Worm (Caenorhabditis elegans) whole organism, L4 larva: ENCODE measurements around the gene Y37D8A.2.
A peak's percentile ranks its signal among the peaks of the same experiment; 100 is the strongest.

Experiments
- F44E2.7 ChIP-seq: fragments of 200-800 bp; sonication (Bioruptor generic); IDR thresholded peaks from 2 replicates; pipeline ENCODE4 v2.1.2; 2022; ENCODE audit warnings: missing genetic modification characterization, missing compliant biosample characterization
- F49E8.2 ChIP-seq: sonication (generic microtip); optimal IDR thresholded peaks from 2 replicates; lab custom pipeline; 2016; ENCODE audit warnings: missing compliant biosample characterization, mild to moderate bottlenecking, missing genetic modification characterization, borderline replicate concordance
- T26A8.4 ChIP-seq: fragments of 200-800 bp; sonication (Bioruptor generic); IDR thresholded peaks from 2 replicates; pipeline ENCODE4 v1.3.6; 2022; ENCODE audit warnings: missing genetic modification characterization, missing compliant biosample characterization
- Y105C5A.15 ChIP-seq: fragments of 200-800 bp; sonication (Bioruptor generic); IDR thresholded peaks from 2 replicates; pipeline ENCODE4 v1.3.6; 2022; ENCODE audit warnings: missing genetic modification characterization, missing compliant biosample characterization
- Y5F2A.4 ChIP-seq: fragments of 200-800 bp; sonication (Bioruptor generic); optimal IDR thresholded peaks from 2 replicates; lab custom pipeline; 2018; ENCODE audit warnings: mild to moderate bottlenecking, missing genetic modification characterization, missing compliant biosample characterization
- Y75B8A.6 ChIP-seq: fragments of 200-800 bp; sonication (Bioruptor generic); IDR thresholded peaks from 2 replicates; pipeline ENCODE4 v1.3.6; 2022; ENCODE audit warnings: missing genetic modification reagents, missing genetic modification characterization, missing compliant biosample characterization
- ZK337.2 ChIP-seq: fragments of 200-800 bp; sonication (Bioruptor generic); IDR thresholded peaks from 2 replicates; pipeline ENCODE4 v1.3.6; 2022; ENCODE audit warnings: missing genetic modification reagents, missing genetic modification characterization, missing compliant biosample characterization
- ZK546.5 ChIP-seq, 2 experiments: sonication (generic microtip); optimal IDR thresholded peaks; 2 replicates each; lab custom pipeline; 2017; ENCODE audit warnings: missing biosample characterization in 2 of 2, missing genetic modification characterization in 2 of 2
- aha-1 ChIP-seq: fragments of 150-350 bp; peaks from one replicate; lab custom pipeline; 2014; ENCODE audit warnings: missing biosample characterization, missing genetic modification characterization
- aly-2 ChIP-seq: sonication (generic microtip); optimal IDR thresholded peaks from 2 replicates; lab custom pipeline; 2018; ENCODE audit warnings: missing biosample characterization, missing genetic modification characterization
- ama-1 ChIP-seq: fragments of 150-350 bp; optimal IDR thresholded peaks from 2 replicates; lab custom pipeline; 2014; ENCODE audit warnings: inconsistent platforms, mixed read lengths
- arid-1 ChIP-seq: fragments of 200-800 bp; sonication (Bioruptor generic); conservative IDR thresholded peaks from 2 replicates; pipeline ENCODE4 v1.3.6; 2022; ENCODE audit warnings: missing genetic modification reagents, missing genetic modification characterization, missing compliant biosample characterization
- ceh-20 ChIP-seq: fragments of 200-800 bp; sonication (Bioruptor generic); IDR thresholded peaks from 2 replicates; pipeline ENCODE4 v1.3.6; 2022; ENCODE audit warnings: missing genetic modification reagents, missing genetic modification characterization, missing compliant biosample characterization
- ceh-28 ChIP-seq: fragments of 150-350 bp; optimal IDR thresholded peaks from 2 replicates; lab custom pipeline; 2014; ENCODE audit warnings: missing biosample characterization, missing genetic modification reagents, missing genetic modification characterization
- ceh-44 ChIP-seq: fragments of 200-800 bp; sonication (Bioruptor generic); IDR thresholded peaks from 2 replicates; pipeline ENCODE4 v1.3.6; 2022; ENCODE audit warnings: missing genetic modification reagents, missing genetic modification characterization, missing compliant biosample characterization
- ceh-82 ChIP-seq: sonication (generic microtip); optimal IDR thresholded peaks from 2 replicates; lab custom pipeline; 2017; ENCODE audit warnings: missing biosample characterization, missing genetic modification characterization
- ces-1 ChIP-seq: fragments of 150-350 bp; sonication (generic microtip); optimal IDR thresholded peaks from 4 replicates; lab custom pipeline; 2014; ENCODE audit warnings: missing biosample characterization, missing genetic modification reagents, missing genetic modification characterization
- ctbp-1 ChIP-seq: fragments of 200-800 bp; sonication (Bioruptor generic); IDR thresholded peaks from 2 replicates; pipeline ENCODE4 v1.3.6; 2022; ENCODE audit warnings: missing genetic modification reagents, missing genetic modification characterization, missing compliant biosample characterization
- daf-8 ChIP-seq: fragments of 200-800 bp; sonication (Bioruptor generic); IDR thresholded peaks from 2 replicates; pipeline ENCODE4 v1.3.6; 2022; ENCODE audit warnings: missing genetic modification characterization, missing compliant biosample characterization
- dmd-6 ChIP-seq: fragments of 200-800 bp; sonication (Bioruptor generic); IDR thresholded peaks from 2 replicates; pipeline ENCODE4 v1.3.6; 2022; ENCODE audit warnings: missing genetic modification reagents, missing genetic modification characterization, missing compliant biosample characterization
- dmd-8 ChIP-seq: fragments of 200-800 bp; sonication (Bioruptor generic); IDR thresholded peaks from 2 replicates; pipeline ENCODE4 v1.3.6; 2022; ENCODE audit warnings: missing genetic modification characterization, missing compliant biosample characterization
- dmd-9 ChIP-seq: fragments of 200-800 bp; sonication (Bioruptor generic); IDR thresholded peaks from 2 replicates; pipeline ENCODE4 v1.3.6; 2022; ENCODE audit warnings: missing genetic modification reagents, missing genetic modification characterization, missing compliant biosample characterization
- dpl-1 ChIP-seq: fragments of 150-350 bp; optimal IDR thresholded peaks from 2 replicates; lab custom pipeline; 2014; ENCODE audit warnings: missing biosample characterization, missing genetic modification reagents, missing genetic modification characterization
- dve-1 ChIP-seq: sonication (generic microtip); optimal IDR thresholded peaks from 2 replicates; lab custom pipeline; 2017; ENCODE audit warnings: antibody characterized with exemption, mild to moderate bottlenecking, missing genetic modification characterization, missing compliant biosample characterization; ENCODE audit not compliant: insufficient read depth
- egl-27 ChIP-seq: sonication (generic microtip); optimal IDR thresholded peaks from 3 replicates; lab custom pipeline; 2017; ENCODE audit warnings: missing biosample characterization, missing genetic modification reagents, missing genetic modification characterization
- egl-43 ChIP-seq: fragments of 200-800 bp; sonication (Bioruptor generic); IDR thresholded peaks from 2 replicates; pipeline ENCODE4 v1.3.6; 2022; ENCODE audit warnings: missing genetic modification reagents, missing genetic modification characterization, missing compliant biosample characterization
- gei-8 ChIP-seq: fragments of 200-800 bp; sonication (Bioruptor generic); optimal IDR thresholded peaks from 2 replicates; lab custom pipeline; 2018; ENCODE audit warnings: mild to moderate bottlenecking, missing genetic modification characterization, missing compliant biosample characterization
- hlh-11 ChIP-seq: fragments of 200-800 bp; sonication (Bioruptor generic); optimal IDR thresholded peaks from 2 replicates; lab custom pipeline; 2018; ENCODE audit warnings: mild to moderate bottlenecking, missing genetic modification characterization, missing compliant biosample characterization
- hlh-30 ChIP-seq: sonication (generic microtip); optimal IDR thresholded peaks from 2 replicates; lab custom pipeline; 2017; ENCODE audit warnings: antibody characterized with exemption, mild to moderate bottlenecking, missing genetic modification characterization, missing compliant biosample characterization; ENCODE audit not compliant: insufficient read depth
- hmg-1.1 ChIP-seq: fragments of 200-800 bp; sonication (Bioruptor generic); IDR thresholded peaks from 2 replicates; pipeline ENCODE4 v1.3.6; 2022; ENCODE audit warnings: missing genetic modification reagents, missing genetic modification characterization, missing compliant biosample characterization
- lin-1 ChIP-seq: fragments of 200-800 bp; sonication (Bioruptor generic); IDR thresholded peaks from 2 replicates; pipeline ENCODE4 v1.3.6; 2022; ENCODE audit warnings: missing genetic modification reagents, missing genetic modification characterization, missing compliant biosample characterization
- lin-13 ChIP-seq: fragments of 150-350 bp; optimal IDR thresholded peaks from 2 replicates; lab custom pipeline; 2014; ENCODE audit warnings: missing biosample characterization, missing genetic modification reagents, missing genetic modification characterization
- lin-15B ChIP-seq: fragments of 150-350 bp; sonication (generic microtip); optimal IDR thresholded peaks from 3 replicates; lab custom pipeline; 2014; ENCODE audit warnings: missing biosample characterization, missing genetic modification characterization
- lir-3 ChIP-seq: sonication (generic microtip); optimal IDR thresholded peaks from 2 replicates; lab custom pipeline; 2016; ENCODE audit warnings: mild to moderate bottlenecking, missing genetic modification characterization, missing compliant biosample characterization
- mdt-29 ChIP-seq: fragments of 200-800 bp; sonication (Bioruptor generic); IDR thresholded peaks from 2 replicates; pipeline ENCODE4 v1.3.6; 2022; ENCODE audit warnings: missing genetic modification reagents, missing genetic modification characterization, missing compliant biosample characterization
- mes-2 ChIP-seq: sonication (generic microtip); optimal IDR thresholded peaks from 2 replicates; lab custom pipeline; 2016; ENCODE audit warnings: missing genotype, mild to moderate bottlenecking, missing genetic modification characterization, missing compliant biosample characterization; ENCODE audit not compliant: poor library complexity, severe bottlenecking
- nhr-102 ChIP-seq: sonication (generic microtip); optimal IDR thresholded peaks from 2 replicates; lab custom pipeline; 2016; ENCODE audit warnings: mild to moderate bottlenecking, missing genetic modification characterization, moderate library complexity, missing compliant biosample characterization
- nhr-111 ChIP-seq: fragments of 200-800 bp; sonication (Bioruptor generic); optimal IDR thresholded peaks from 2 replicates; lab custom pipeline; 2018; ENCODE audit warnings: mild to moderate bottlenecking, missing genetic modification characterization, missing compliant biosample characterization
- nhr-28 ChIP-seq: fragments of 150-350 bp; optimal IDR thresholded peaks from 2 replicates; lab custom pipeline; 2014; ENCODE audit warnings: missing biosample characterization, missing genetic modification characterization
- nhr-41 ChIP-seq: fragments of 200-800 bp; sonication (Bioruptor generic); IDR thresholded peaks from 2 replicates; pipeline ENCODE4 v1.3.6; 2022; ENCODE audit warnings: missing genetic modification reagents, missing genetic modification characterization, missing compliant biosample characterization
- nhr-48 ChIP-seq: sonication (generic microtip); optimal IDR thresholded peaks from 2 replicates; lab custom pipeline; 2016; ENCODE audit warnings: mild to moderate bottlenecking, missing genetic modification characterization, missing compliant biosample characterization
- nhr-6 ChIP-seq: fragments of 150-350 bp; optimal IDR thresholded peaks from 2 replicates; lab custom pipeline; 2014; ENCODE audit warnings: missing biosample characterization, missing genetic modification characterization
- pha-4 ChIP-seq, 2 experiments: fragments of 150-350 bp in 1 of 2; fragments of 200-800 bp in 1 of 2; sonication (Bioruptor generic) in 1 of 2; IDR thresholded peaks in 1 of 2; optimal IDR thresholded peaks in 1 of 2; 2 replicates each; pipeline versions ENCODE4 v1.3.6 to Lab custom; 2014 to 2022; ENCODE audit warnings: missing genetic modification characterization in 2 of 2, missing genetic modification reagents in 2 of 2, missing biosample characterization in 1 of 2, missing compliant biosample characterization in 1 of 2
- rbr-2 ChIP-seq: sonication (generic microtip); optimal IDR thresholded peaks from 2 replicates; lab custom pipeline; 2016; ENCODE audit warnings: missing genotype, missing genetic modification characterization, missing compliant biosample characterization
- snpc-1.2 ChIP-seq: fragments of 200-800 bp; sonication (Bioruptor generic); IDR thresholded peaks from 2 replicates; pipeline ENCODE4 v1.3.6; 2022; ENCODE audit warnings: missing genetic modification reagents, missing genetic modification characterization, missing compliant biosample characterization
- snpc-4 ChIP-seq: fragments of 150-350 bp; optimal IDR thresholded peaks from 2 replicates; lab custom pipeline; 2014; ENCODE audit warnings: missing biosample characterization, missing genetic modification characterization
- spr-1 ChIP-seq: sonication (generic microtip); optimal IDR thresholded peaks from 2 replicates; lab custom pipeline; 2016; ENCODE audit warnings: mild to moderate bottlenecking, missing genetic modification characterization, missing compliant biosample characterization
- tra-1 ChIP-seq: fragments of 200-800 bp; sonication (Bioruptor generic); IDR thresholded peaks from 2 replicates; pipeline ENCODE4 v1.3.6; 2022; ENCODE audit warnings: missing genetic modification reagents, missing genetic modification characterization, missing compliant biosample characterization
- unc-39 ChIP-seq: sonication (generic microtip); optimal IDR thresholded peaks from 2 replicates; lab custom pipeline; 2017; ENCODE audit warnings: missing biosample characterization, missing genetic modification characterization
- vab-7 ChIP-seq: fragments of 200-800 bp; sonication (Bioruptor generic); IDR thresholded peaks from 2 replicates; pipeline ENCODE4 v1.3.6; 2022; ENCODE audit warnings: missing genetic modification reagents, missing genetic modification characterization, missing compliant biosample characterization
- zip-11 ChIP-seq: fragments of 200-800 bp; sonication (Bioruptor generic); IDR thresholded peaks from 2 replicates; pipeline ENCODE4 v1.3.6; 2022; ENCODE audit warnings: missing genetic modification characterization, missing compliant biosample characterization
- zip-2 ChIP-seq: fragments of 150-350 bp; optimal IDR thresholded peaks from 2 replicates; lab custom pipeline; 2014; ENCODE audit warnings: missing biosample characterization, missing genetic modification characterization

Y37D8A.2 gene

DNA sequence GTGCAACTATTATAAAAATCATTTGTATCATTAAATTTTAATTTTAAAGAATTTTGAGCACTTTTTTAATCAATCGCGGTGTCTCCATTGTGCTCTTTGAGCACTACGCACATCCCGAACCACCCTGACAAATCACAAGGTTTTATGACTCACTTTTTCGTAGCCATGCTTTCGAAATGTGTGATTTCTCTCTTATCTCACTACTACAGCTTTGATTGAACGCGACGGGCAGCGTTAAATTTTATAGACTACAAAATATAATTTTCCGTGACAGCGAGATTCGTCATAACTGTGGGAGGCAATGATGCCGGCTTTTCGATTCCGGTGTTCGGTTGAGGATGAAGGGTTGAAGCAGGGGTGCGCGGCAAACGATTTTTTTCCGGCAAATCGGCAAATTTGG, 29.7 kb downstream of the Y37D8A.2 start:
- TF ChIP-seq lin-1 (no peak), T26A8.4 (GFP tag; lab: Robert Waterston, UW) (no peak), dmd-8 (no peak), ceh-82 (tag; lab: Kevin White, UChicago) (no peak), egl-43 (GFP tag; lab: Robert Waterston, UW) (no peak), egl-27 (tag; lab: Kevin White, UChicago) (no peak), lin-13 (GFP tag; lab: Kevin White, UChicago) (no peak), hlh-30 (tag; lab: Kevin White, UChicago) (peak; percentile 47), lin-15B (tag; lab: Kevin White, UChicago) (no peak), dmd-6 (GFP tag; lab: Robert Waterston, UW) (peak; percentile 88), F44E2.7 (GFP tag; lab: Robert Waterston, UW) (no peak), spr-1 (no peak), hmg-1.1 (GFP tag; lab: Robert Waterston, UW) (no peak), nhr-28 (tag; lab: Kevin White, UChicago) (peak; percentile 100), aha-1 (tag; lab: Kevin White, UChicago) (no peak), unc-39 (tag; lab: Kevin White, UChicago) (no peak), arid-1 (GFP tag; lab: Robert Waterston, UW) (no peak), ceh-20 (GFP tag; lab: Robert Waterston, UW) (no peak), dmd-9 (no peak), Y105C5A.15 (GFP tag; lab: Robert Waterston, UW) (no peak), tra-1 (GFP tag; lab: Robert Waterston, UW) (0 out of 2 replicates have a peak, but pooled peaks have one; percentile 18), F49E8.2 (no peak), dve-1 (tag; lab: Kevin White, UChicago) (peak; percentile 68), snpc-1.2 (no peak), ZK337.2 (GFP tag; lab: Robert Waterston, UW) (no peak), nhr-41 (0 out of 2 replicates have a peak, but pooled peaks have one; percentile 21), Y75B8A.6 (GFP tag; lab: Robert Waterston, UW) (no peak), ceh-28 (no peak), gei-8 (GFP tag; lab: Kevin White, UChicago) (no peak), ZK546.5 (tag; optimal IDR thresholded peaks at IDR 0.05; lab: Kevin White, UChicago) (no peak), zip-11 (GFP tag; lab: Robert Waterston, UW) (no peak), mdt-29 (GFP tag; lab: Robert Waterston, UW) (no peak), mes-2 (tag; lab: Kevin White, UChicago) (peak; percentile 20), nhr-102 (tag; lab: Kevin White, UChicago) (peak; percentile 28), nhr-6 (tag; lab: Kevin White, UChicago) (no peak), hlh-11 (tag; lab: Kevin White, UChicago) (peak; percentile 75), aly-2 (tag; lab: Kevin White, UChicago) (no peak), rbr-2 (tag; lab: Kevin White, UChicago) (no peak), zip-2 (tag; lab: Kevin White, UChicago) (no peak), ces-1 (no peak), pha-4 (GFP tag; IDR thresholded peaks at IDR 0.05; lab: Robert Waterston, UW) (no peak), pha-4 (tag; optimal IDR thresholded peaks at IDR 0.05; lab: Kevin White, UChicago) (no peak), dpl-1 (GFP tag; lab: Kevin White, UChicago) (no peak), snpc-4 (tag; lab: Kevin White, UChicago) (no peak), Y5F2A.4 (no peak), daf-8 (GFP tag; lab: Robert Waterston, UW) (no peak), nhr-48 (no peak), ceh-44 (GFP tag; lab: Robert Waterston, UW) (no peak), lir-3 (tag; lab: Kevin White, UChicago) (no peak), nhr-111 (GFP tag; lab: Kevin White, UChicago) (no peak), ama-1 (no peak), vab-7 (GFP tag; lab: Robert Waterston, UW) (no peak), ctbp-1 (GFP tag; lab: Robert Waterston, UW) (no peak)
